Worm (Caenorhabditis elegans) whole organism, late embryonic: ENCODE results near the gene add-1.

ENCODE experiments used
- Y22D7AL.16 ChIP-seq: sonication (generic microtip); optimal IDR thresholded peaks from 2 replicates; lab custom pipeline; 2016; ENCODE audit warnings: missing genetic modification characterization, missing compliant biosample characterization
- ahr-1 ChIP-seq: sonication (generic microtip); optimal IDR thresholded peaks from 2 replicates; lab custom pipeline; 2016; ENCODE audit warnings: missing genetic modification characterization, missing compliant biosample characterization
- ceh-14 ChIP-seq: sonication (generic microtip); optimal IDR thresholded peaks from 2 replicates; lab custom pipeline; 2016; ENCODE audit warnings: missing genotype, missing genetic modification characterization, missing compliant biosample characterization
- ceh-18 ChIP-seq: sonication (generic microtip); optimal IDR thresholded peaks from 2 replicates; lab custom pipeline; 2016; ENCODE audit warnings: missing genetic modification characterization, missing compliant biosample characterization
- ceh-22 ChIP-seq: sonication (generic microtip); optimal IDR thresholded peaks from 2 replicates; lab custom pipeline; 2017; ENCODE audit warnings: missing biosample characterization, missing genetic modification characterization
- ceh-24 ChIP-seq: sonication (generic microtip); optimal IDR thresholded peaks from 2 replicates; lab custom pipeline; 2016; ENCODE audit warnings: mild to moderate bottlenecking, missing genetic modification characterization, missing compliant biosample characterization
- ceh-30 ChIP-seq: fragments of 150-350 bp; optimal IDR thresholded peaks from 2 replicates; lab custom pipeline; 2014; ENCODE audit warnings: missing biosample characterization, missing genetic modification characterization
- ceh-31 ChIP-seq: sonication (generic microtip); optimal IDR thresholded peaks from 2 replicates; lab custom pipeline; 2016; ENCODE audit warnings: missing genetic modification characterization, missing compliant biosample characterization
- ceh-34 ChIP-seq: sonication (generic microtip); optimal IDR thresholded peaks from 2 replicates; lab custom pipeline; 2016; ENCODE audit warnings: mild to moderate bottlenecking, missing genetic modification characterization, missing compliant biosample characterization
- dve-1 ChIP-seq: sonication (generic microtip); optimal IDR thresholded peaks from 2 replicates; lab custom pipeline; 2017; ENCODE audit warnings: antibody characterized with exemption, mild to moderate bottlenecking, missing genetic modification characterization, missing compliant biosample characterization
- elt-2 ChIP-seq: sonication (generic microtip); optimal IDR thresholded peaks from 2 replicates; lab custom pipeline; 2016; ENCODE audit warnings: missing genetic modification reagents, missing genetic modification characterization, missing compliant biosample characterization
- elt-4 ChIP-seq: sonication (generic microtip); optimal IDR thresholded peaks from 2 replicates; lab custom pipeline; 2016; ENCODE audit warnings: missing genetic modification characterization, missing compliant biosample characterization
- eyg-1 ChIP-seq: sonication (generic microtip); optimal IDR thresholded peaks from 2 replicates; lab custom pipeline; 2016; ENCODE audit warnings: missing genotype, missing genetic modification characterization, missing compliant biosample characterization
- fax-1 ChIP-seq: sonication (generic microtip); optimal IDR thresholded peaks from 2 replicates; lab custom pipeline; 2016; ENCODE audit warnings: missing genotype, missing genetic modification characterization, missing compliant biosample characterization
- fkh-10 ChIP-seq: fragments of 150-350 bp; optimal IDR thresholded peaks from 2 replicates; lab custom pipeline; 2014; ENCODE audit warnings: missing biosample characterization, missing genetic modification reagents, missing genetic modification characterization
- fkh-6 ChIP-seq: sonication (generic microtip); optimal IDR thresholded peaks from 2 replicates; lab custom pipeline; 2016; ENCODE audit warnings: missing genetic modification characterization, missing compliant biosample characterization
- hlh-30 ChIP-seq: sonication (generic microtip); optimal IDR thresholded peaks from 2 replicates; lab custom pipeline; 2017; ENCODE audit warnings: antibody characterized with exemption, missing genetic modification characterization, missing compliant biosample characterization; ENCODE audit not compliant: insufficient read depth
- hlh-6 ChIP-seq: sonication (generic microtip); optimal IDR thresholded peaks from 2 replicates; lab custom pipeline; 2016; ENCODE audit warnings: missing genotype, missing genetic modification characterization, missing compliant biosample characterization
- madf-2 ChIP-seq: sonication (generic microtip); optimal IDR thresholded peaks from 2 replicates; lab custom pipeline; 2017; ENCODE audit warnings: missing genetic modification characterization, missing compliant biosample characterization
- nfya-1 ChIP-seq: sonication (generic microtip); optimal IDR thresholded peaks from 2 replicates; lab custom pipeline; 2017; ENCODE audit warnings: missing genetic modification characterization, mild to moderate bottlenecking, missing compliant biosample characterization, antibody characterized with exemption, moderate library complexity
- pag-3 ChIP-seq: sonication (generic microtip); optimal IDR thresholded peaks from 2 replicates; lab custom pipeline; 2016; ENCODE audit warnings: missing compliant biosample characterization, missing genetic modification characterization, borderline replicate concordance
- pat-9 ChIP-seq: fragments of 200-800 bp; sonication (Bioruptor generic); optimal IDR thresholded peaks from 2 replicates; lab custom pipeline; 2018; ENCODE audit warnings: mild to moderate bottlenecking, missing genetic modification characterization, moderate library complexity, missing compliant biosample characterization
- pax-1 ChIP-seq: fragments of 150-350 bp; optimal IDR thresholded peaks from 2 replicates; lab custom pipeline; 2014; ENCODE audit warnings: missing biosample characterization, missing genetic modification characterization
- pha-2 ChIP-seq: sonication (generic microtip); optimal IDR thresholded peaks from 2 replicates; lab custom pipeline; 2017; ENCODE audit warnings: mild to moderate bottlenecking, missing genetic modification characterization, missing compliant biosample characterization
- pros-1 ChIP-seq: fragments of 150-350 bp; optimal IDR thresholded peaks from 2 replicates; lab custom pipeline; 2014; ENCODE audit warnings: missing biosample characterization, missing genetic modification reagents, missing genetic modification characterization
- ref-2 ChIP-seq: sonication (generic microtip); optimal IDR thresholded peaks from 2 replicates; lab custom pipeline; 2016; ENCODE audit warnings: missing genetic modification characterization, missing compliant biosample characterization
- sdc-2 ChIP-seq: sonication (generic microtip); optimal IDR thresholded peaks from 2 replicates; lab custom pipeline; 2016; ENCODE audit warnings: missing genotype, missing genetic modification characterization, missing compliant biosample characterization
- sox-2 ChIP-seq: fragments of 200-800 bp; sonication (Bioruptor generic); IDR thresholded peaks from 2 replicates; pipeline ENCODE4 v1.3.6; 2022; ENCODE audit warnings: missing genetic modification reagents, missing genetic modification characterization, missing compliant biosample characterization
- tbx-2 ChIP-seq: sonication (generic microtip); optimal IDR thresholded peaks from 2 replicates; lab custom pipeline; 2016; ENCODE audit warnings: missing genetic modification characterization, missing compliant biosample characterization
- ttx-3 ChIP-seq: sonication (generic microtip); optimal IDR thresholded peaks from 2 replicates; lab custom pipeline; 2016; ENCODE audit warnings: missing genetic modification reagents, missing genetic modification characterization, missing compliant biosample characterization
- unc-3 ChIP-seq, 2 experiments: fragments of 200-800 bp in 1 of 2; sonication (Bioruptor generic) in 1 of 2; sonication (generic microtip) in 1 of 2; conservative IDR thresholded peaks in 1 of 2; optimal IDR thresholded peaks in 1 of 2; 2 replicates each; pipeline versions ENCODE4 v1.3.6 to Lab custom; 2016 to 2022; ENCODE audit warnings: missing compliant biosample characterization in 2 of 2, missing genetic modification characterization in 2 of 2, missing genetic modification reagents in 1 of 2
- unc-42 ChIP-seq: sonication (generic microtip); optimal IDR thresholded peaks from 2 replicates; lab custom pipeline; 2016; ENCODE audit warnings: missing genotype, missing genetic modification characterization, missing compliant biosample characterization
- unc-86 ChIP-seq: sonication (generic microtip); optimal IDR thresholded peaks from 2 replicates; lab custom pipeline; 2016; ENCODE audit warnings: missing genetic modification characterization, missing compliant biosample characterization
- ztf-16 ChIP-seq: sonication (generic microtip); optimal IDR thresholded peaks from 2 replicates; lab custom pipeline; 2017; ENCODE audit warnings: missing genetic modification characterization, missing compliant biosample characterization

The add-1 gene

ce11 chrX:4821602-4822001, 38.2 kb downstream of the add-1 start:
- TF ChIP-seq pros-1 (no peak), ceh-14 (tag; lab: Kevin White, UChicago) (no peak), unc-86 (tag; lab: Kevin White, UChicago) (no peak), ttx-3 (no peak), madf-2 (tag; lab: Kevin White, UChicago) (no peak), pha-2 (tag; lab: Kevin White, UChicago) (no peak), sox-2 (GFP tag; lab: Robert Waterston, UW) (no peak), ztf-16 (tag; lab: Kevin White, UChicago) (no peak), ceh-18 (tag; lab: Kevin White, UChicago) (no peak), pax-1 (no peak), fkh-10 (GFP tag; lab: Kevin White, UChicago) (no peak), ceh-34 (tag; lab: Kevin White, UChicago) (no peak)

DNA sequence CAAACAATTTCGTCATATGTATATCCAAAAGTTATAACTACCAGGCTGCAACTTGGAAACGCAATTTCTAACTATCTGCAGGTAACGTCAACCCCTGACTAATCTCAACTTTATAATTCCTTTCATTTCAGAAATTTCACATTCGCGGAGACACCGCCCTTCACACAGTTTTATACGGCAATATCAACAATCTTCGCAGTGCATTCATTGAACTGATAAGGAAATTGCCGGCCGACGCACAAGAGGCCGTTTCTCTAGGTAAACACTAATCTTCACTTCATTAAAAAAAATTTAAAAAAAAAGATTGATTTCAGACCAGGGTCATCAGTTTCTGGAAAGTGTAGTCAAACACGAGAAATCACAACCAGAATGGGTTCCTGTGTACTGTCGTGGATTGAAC, 41.0 kb downstream of the add-1 start:
- TF ChIP-seq dve-1 (tag; lab: Kevin White, UChicago) (no peak), elt-2 (tag; lab: Kevin White, UChicago) (peak; percentile 37)

ce11 chrX:4818252-4818651, 41.6 kb downstream of the add-1 start, which contains the start of gene R08E3.3:
R08E3.3 (plus strand) TSS chrX:4818593.
- TF ChIP-seq elt-2 (tag; lab: Kevin White, UChicago) (peak; percentile 16), ceh-22 (tag; lab: Kevin White, UChicago) (no peak), nfya-1 (tag; lab: Kevin White, UChicago) (peak; percentile 36)
- TF ChIP-seq, all 69 proteins: peak for 2

DNA sequence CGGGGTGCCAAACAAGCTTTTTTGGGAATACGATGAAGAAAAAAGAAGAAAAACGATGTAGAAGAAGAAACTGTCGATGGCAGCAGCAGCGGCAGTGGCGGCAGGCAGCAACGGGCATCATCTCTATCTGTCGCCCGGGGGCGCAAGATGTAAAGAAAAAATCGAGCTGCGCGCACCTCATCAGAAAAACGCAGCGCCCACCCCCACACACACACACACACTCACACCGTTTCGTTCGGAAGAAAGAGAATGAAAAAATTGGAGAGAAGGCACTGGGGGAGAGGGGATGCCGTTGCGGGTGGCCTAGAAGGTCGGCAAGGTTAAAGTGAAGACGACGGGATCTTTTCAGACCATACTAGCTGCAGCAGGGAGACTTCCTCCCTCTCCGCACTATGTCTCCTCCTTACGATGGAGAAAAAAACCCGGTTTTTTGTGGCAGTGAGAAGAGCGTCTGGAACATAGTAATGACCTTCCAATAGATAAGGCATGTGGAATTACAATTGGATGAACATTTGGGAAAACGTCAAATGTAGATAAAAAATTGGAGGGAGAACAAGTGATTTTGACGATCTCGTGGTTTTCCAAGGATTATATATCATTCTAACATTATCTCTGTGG, 46.6 kb downstream of the add-1 start:
- TF ChIP-seq sdc-2 (tag; lab: Kevin White, UChicago) (peak; percentile 13), ceh-31 (tag; lab: Kevin White, UChicago) (no peak), ref-2 (tag; lab: Kevin White, UChicago) (peak; percentile 49), ztf-16 (tag; lab: Kevin White, UChicago) (peak; percentile 59), Y22D7AL.16 (tag; lab: Kevin White, UChicago) (peak; percentile 17)

ce11 chrX:4811242-4811641, 48.6 kb downstream of the add-1 start, which contains the start of gene ztf-16:
ztf-16 (minus strand) TSS chrX:4811540.
- no peak for TF ChIP-seq fkh-6
- no peak for TF ChIP-seq ceh-24 (tag; lab: Kevin White, UChicago)
- TF ChIP-seq pag-3: no peak
- no peak for TF ChIP-seq fkh-10 (GFP tag; lab: Kevin White, UChicago)
- no peak for TF ChIP-seq hlh-6 (tag; lab: Kevin White, UChicago)
- TF ChIP-seq elt-4: no peak
- no peak for TF ChIP-seq unc-3 (GFP tag; conservative IDR thresholded peaks at IDR 0.05; lab: Robert Waterston, UW)
- no peak for TF ChIP-seq unc-3 (tag; optimal IDR thresholded peaks at IDR 0.05; lab: Kevin White, UChicago)
- TF ChIP-seq ceh-14 (tag; lab: Kevin White, UChicago): no peak
- TF ChIP-seq tbx-2: no peak
- TF ChIP-seq eyg-1 (tag; lab: Kevin White, UChicago): no peak
- TF ChIP-seq dve-1 (tag; lab: Kevin White, UChicago): no peak
- TF ChIP-seq ceh-30 (tag; lab: Kevin White, UChicago): no peak
- no peak for TF ChIP-seq unc-42 (tag; lab: Kevin White, UChicago)
- TF ChIP-seq ceh-31 (tag; lab: Kevin White, UChicago): no peak
- TF ChIP-seq hlh-30: no peak
- no peak for TF ChIP-seq pat-9 (tag; lab: Kevin White, UChicago)
- no peak for TF ChIP-seq ahr-1 (tag; lab: Kevin White, UChicago)
- TF ChIP-seq fax-1 (tag; lab: Kevin White, UChicago): no peak
- TF ChIP-seq, all 69 proteins: peak for 0
